Fruit fly (Drosophila melanogaster): ENCODE measurements around the gene ldbr.
A peak's percentile ranks its signal among the peaks of the same experiment; 100 is the strongest.

DNA sequence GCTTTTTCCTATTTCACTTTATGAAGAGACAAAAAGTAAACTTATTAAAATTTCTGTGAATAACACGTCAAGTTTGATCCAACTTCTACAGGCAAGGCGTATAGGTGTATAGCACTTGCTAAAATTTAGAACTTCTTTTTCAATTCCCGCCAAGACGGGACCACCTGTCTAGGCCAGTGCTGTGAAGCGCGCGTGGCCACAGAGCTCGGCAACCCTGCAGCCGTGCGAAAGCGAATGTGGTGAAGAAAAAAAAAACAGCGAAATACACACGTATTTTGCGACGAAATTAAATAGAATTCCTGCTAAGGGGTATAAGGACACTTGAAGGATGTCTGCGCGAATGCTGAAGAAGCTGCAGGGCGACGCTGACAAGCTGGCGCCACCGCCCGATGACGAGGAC lies 11.5 kb upstream of the ldbr start, which contains the start of gene Nulp1:
- no peak for TF ChIP-seq OdsH (GFP tag; optimal IDR thresholded peaks at IDR 0.05)
- TF ChIP-seq pan (optimal IDR thresholded peaks at IDR 0.05): no peak
- no peak for TF ChIP-seq dmrt93B (GFP tag; optimal IDR thresholded peaks at IDR 0.05)
- TF ChIP-seq usp (GFP tag; optimal IDR thresholded peaks at IDR 0.05): no peak
- TF ChIP-seq tai (GFP tag; optimal IDR thresholded peaks at IDR 0.05): no peak
- peak; percentile 71 for TF ChIP-seq psq (GFP tag; optimal IDR thresholded peaks at IDR 0.05)
- TF ChIP-seq br (GFP tag; optimal IDR thresholded peaks at IDR 0.05): no peak
- TF ChIP-seq foxo (GFP tag; optimal IDR thresholded peaks at IDR 0.05): peak in 1 of 2 experiments; percentile 54
- TF ChIP-seq HLH106 (tag; optimal IDR thresholded peaks at IDR 0.05): no peak
- TF ChIP-seq dl (GFP tag; optimal IDR thresholded peaks at IDR 0.05; ENCODE audit: insufficient read depth in 1 of 2, partially characterized antibody in 2 of 2): no peak
- TF ChIP-seq h (GFP tag; optimal IDR thresholded peaks at IDR 0.05): no peak
- no peak for TF ChIP-seq Rel (GFP tag; optimal IDR thresholded peaks at IDR 0.05)
- TF ChIP-seq Rel (tag; optimal IDR thresholded peaks at IDR 0.05): peak; percentile 46

Measured in whole organism, wandering third instar larva.